Fruit fly (Drosophila melanogaster) whole organism, embryonic: ENCODE measurements around the gene CG33946.

ENCODE experiments used
- B-H1 ChIP-seq: fragments of 200-800 bp; sonication (Bioruptor generic); IDR thresholded peaks from 3 replicates; pipeline ENCODE4 v1.3.6; 2022; ENCODE audit warnings: missing biosample characterization, missing genetic modification characterization
- CG10366 ChIP-seq: fragments of 200-800 bp; sonication (Bioruptor generic); IDR thresholded peaks from 2 replicates; pipeline ENCODE4 v1.3.6; 2022; ENCODE audit warnings: missing biosample characterization, missing genetic modification characterization
- CG13123 ChIP-seq: fragments of 200-800 bp; sonication (Bioruptor generic); optimal IDR thresholded peaks from 2 replicates; lab custom pipeline; 2016; ENCODE audit warnings: missing biosample characterization, missing genetic modification characterization
- CG14965 ChIP-seq: fragments of 200-800 bp; sonication (Bioruptor generic); optimal IDR thresholded peaks from 2 replicates; lab custom pipeline; 2016; ENCODE audit warnings: missing biosample characterization, missing genetic modification characterization, borderline replicate concordance
- CG15696 ChIP-seq: fragments of 200-800 bp; sonication (Bioruptor generic); optimal IDR thresholded peaks from 2 replicates; lab custom pipeline; 2019; ENCODE audit warnings: missing biosample characterization, mild to moderate bottlenecking, missing genetic modification characterization, moderate library complexity
- CG16813 ChIP-seq: fragments of 200-800 bp; sonication (Bioruptor generic); IDR thresholded peaks from 3 replicates; pipeline ENCODE4 v1.3.6; 2022; ENCODE audit warnings: missing biosample characterization, missing genetic modification characterization; ENCODE audit not compliant: partially characterized antibody
- CG17328 ChIP-seq: fragments of 200-800 bp; sonication (Bioruptor generic); IDR thresholded peaks from 2 replicates; pipeline ENCODE4 v1.3.6; 2022; ENCODE audit warnings: missing biosample characterization, missing genetic modification characterization
- CG17361 ChIP-seq: fragments of 200-800 bp; sonication (Bioruptor generic); IDR thresholded peaks from 3 replicates; pipeline ENCODE4 v1.3.6; 2022; ENCODE audit warnings: missing biosample characterization, missing genetic modification characterization
- CG17912 ChIP-seq: fragments of 200-800 bp; sonication (Bioruptor generic); optimal IDR thresholded peaks from 2 replicates; lab custom pipeline; 2018; ENCODE audit warnings: missing biosample characterization, mild to moderate bottlenecking, missing genetic modification characterization
- CG1832 ChIP-seq: fragments of 200-800 bp; sonication (Bioruptor generic); optimal IDR thresholded peaks from 2 replicates; lab custom pipeline; 2017; ENCODE audit warnings: missing biosample characterization, mild to moderate bottlenecking, missing genetic modification characterization, inconsistent platforms
- CG18764 ChIP-seq: fragments of 200-800 bp; sonication (Bioruptor generic); optimal IDR thresholded peaks from 3 replicates; lab custom pipeline; 2016; ENCODE audit warnings: missing biosample characterization, missing genetic modification characterization
- CG3065 ChIP-seq: fragments of 200-800 bp; sonication (Bioruptor generic); optimal IDR thresholded peaks from 2 replicates; lab custom pipeline; 2016; ENCODE audit warnings: missing biosample characterization, missing genetic modification characterization
- CG33557 ChIP-seq: fragments of 200-800 bp; sonication (Bioruptor generic); optimal IDR thresholded peaks from 2 replicates; lab custom pipeline; 2019; ENCODE audit warnings: missing biosample characterization, mild to moderate bottlenecking, missing genetic modification characterization, moderate library complexity
- CG34376 ChIP-seq: fragments of 200-800 bp; sonication (Bioruptor generic); optimal IDR thresholded peaks from 2 replicates; lab custom pipeline; 2018; ENCODE audit warnings: missing biosample characterization, mild to moderate bottlenecking, missing genetic modification characterization
- CG4707 ChIP-seq: fragments of 200-800 bp; sonication (Bioruptor generic); optimal IDR thresholded peaks from 2 replicates; lab custom pipeline; 2018; ENCODE audit warnings: missing biosample characterization, mild to moderate bottlenecking, missing genetic modification characterization, moderate library complexity
- CG6175 ChIP-seq: fragments of 200-800 bp; sonication (Bioruptor generic); IDR thresholded peaks from 3 replicates; pipeline ENCODE4 v1.3.6; 2022; ENCODE audit warnings: missing biosample characterization, missing genetic modification characterization
- CG6791 ChIP-seq: fragments of 200-800 bp; sonication (Bioruptor generic); IDR thresholded peaks from 3 replicates; pipeline ENCODE4 v1.3.6; 2022; ENCODE audit warnings: missing biosample characterization, missing genetic modification characterization; ENCODE audit not compliant: partially characterized antibody
- CG7357 ChIP-seq: fragments of 200-800 bp; sonication (Bioruptor generic); IDR thresholded peaks from 3 replicates; pipeline ENCODE4 v1.3.6; 2022; ENCODE audit warnings: missing biosample characterization, missing genetic modification characterization
- CG9437 ChIP-seq: fragments of 200-800 bp; sonication (Bioruptor generic); optimal IDR thresholded peaks from 2 replicates; lab custom pipeline; 2018; ENCODE audit warnings: missing biosample characterization, mild to moderate bottlenecking, missing genetic modification characterization
- D19A ChIP-seq: fragments of 200-800 bp; optimal IDR thresholded peaks from 3 replicates; lab custom pipeline; 2019; ENCODE audit warnings: missing biosample characterization, mild to moderate bottlenecking, missing genetic modification characterization, moderate library complexity
- Dp ChIP-seq: fragments of 200-800 bp; sonication (Bioruptor generic); optimal IDR thresholded peaks from 2 replicates; lab custom pipeline; 2018; ENCODE audit warnings: missing biosample characterization, mild to moderate bottlenecking, missing genetic modification characterization, moderate library complexity
- ERR ChIP-seq: fragments of 200-800 bp; sonication (Bioruptor generic); optimal IDR thresholded peaks from 2 replicates; lab custom pipeline; 2016; ENCODE audit warnings: missing biosample characterization, missing genetic modification characterization
- HLHmδ ChIP-seq: fragments of 200-800 bp; sonication (Bioruptor generic); optimal IDR thresholded peaks from 2 replicates; lab custom pipeline; 2018; ENCODE audit warnings: missing biosample characterization, mild to moderate bottlenecking, missing genetic modification characterization, moderate library complexity
- Hsf ChIP-seq: fragments of 200-800 bp; sonication (Bioruptor generic); optimal IDR thresholded peaks from 3 replicates; lab custom pipeline; 2016; ENCODE audit warnings: missing biosample characterization, missing genetic modification characterization
- MESR4 ChIP-seq: fragments of 200-800 bp; sonication (Bioruptor generic); optimal IDR thresholded peaks from 2 replicates; lab custom pipeline; 2018; ENCODE audit warnings: missing biosample characterization, mild to moderate bottlenecking, missing genetic modification characterization, moderate library complexity
- Rfx ChIP-seq: fragments of 200-800 bp; sonication (Bioruptor generic); IDR thresholded peaks from 2 replicates; pipeline ENCODE4 v1.3.6; 2022; ENCODE audit warnings: missing biosample characterization, missing genetic modification characterization
- Six4 ChIP-seq: fragments of 200-800 bp; sonication (Bioruptor generic); optimal IDR thresholded peaks from 2 replicates; lab custom pipeline; 2016; ENCODE audit warnings: missing biosample characterization, missing genetic modification characterization
- Stat92E ChIP-seq, 3 experiments: fragments of >200 bp in 2 of 3; fragments of 200-800 bp in 1 of 3; sonication (Bioruptor generic) in 1 of 3; optimal IDR thresholded peaks; 2 replicates each; lab custom pipeline; 2017 to 2019; ENCODE audit warnings: missing biosample characterization in 3 of 3, missing genetic modification characterization in 3 of 3, mild to moderate bottlenecking in 1 of 3, moderate library complexity in 1 of 3
- ap ChIP-seq: fragments of 200-800 bp; sonication (Bioruptor generic); IDR thresholded peaks from 2 replicates; pipeline ENCODE4 v1.3.6; 2022; ENCODE audit warnings: missing biosample characterization, missing genetic modification characterization
- ems ChIP-seq: fragments of 200-800 bp; sonication (Bioruptor generic); optimal IDR thresholded peaks from 3 replicates; lab custom pipeline; 2016; ENCODE audit warnings: missing biosample characterization, missing genetic modification characterization
- fd102C ChIP-seq: fragments of 200-800 bp; sonication (Bioruptor generic); optimal IDR thresholded peaks from 2 replicates; lab custom pipeline; 2018; ENCODE audit warnings: missing biosample characterization, mild to moderate bottlenecking, missing genetic modification characterization, moderate library complexity
- gfzf ChIP-seq: fragments of 200-800 bp; sonication (Bioruptor generic); optimal IDR thresholded peaks from 2 replicates; lab custom pipeline; 2016; ENCODE audit warnings: missing biosample characterization, mild to moderate bottlenecking, missing genetic modification characterization, moderate library complexity
- insv ChIP-seq, 2 experiments: fragments of 200-800 bp; sonication (Bioruptor generic); optimal IDR thresholded peaks; 3 replicates each; lab custom pipeline; 2016 to 2018; ENCODE audit warnings: missing biosample characterization in 2 of 2, missing genetic modification characterization in 2 of 2
- jumu ChIP-seq: fragments of 200-800 bp; sonication (Bioruptor generic); optimal IDR thresholded peaks from 3 replicates; lab custom pipeline; 2016; ENCODE audit warnings: missing biosample characterization, missing genetic modification characterization
- kah ChIP-seq: fragments of 200-800 bp; sonication (Bioruptor generic); optimal IDR thresholded peaks from 2 replicates; lab custom pipeline; 2018; ENCODE audit warnings: missing biosample characterization, mild to moderate bottlenecking, missing genetic modification characterization
- lola ChIP-seq, 3 experiments: fragments of >200 bp in 2 of 3; fragments of 200-800 bp in 1 of 3; sonication (Bioruptor generic) in 1 of 3; optimal IDR thresholded peaks; 2 replicates each; lab custom pipeline; 2017 to 2019; ENCODE audit warnings: missing biosample characterization in 3 of 3, missing genetic modification characterization in 3 of 3, mild to moderate bottlenecking in 1 of 3, moderate library complexity in 1 of 3
- pros ChIP-seq: fragments of 200-800 bp; sonication (Bioruptor generic); optimal IDR thresholded peaks from 3 replicates; lab custom pipeline; 2019; ENCODE audit warnings: missing biosample characterization, mild to moderate bottlenecking, missing genetic modification characterization, moderate library complexity
- sens ChIP-seq: fragments of 200-800 bp; sonication (Bioruptor generic); peaks from one replicate; lab custom pipeline; 2016; ENCODE audit warnings: missing biosample characterization, missing genetic modification characterization
- sim ChIP-seq: fragments of 200-800 bp; sonication (Bioruptor generic); IDR thresholded peaks from 2 replicates; pipeline ENCODE4 v1.3.6; 2022; ENCODE audit warnings: missing biosample characterization, missing genetic modification characterization
- sisA ChIP-seq: fragments of 200-800 bp; sonication (Bioruptor generic); IDR thresholded peaks from 2 replicates; pipeline ENCODE4 v1.3.6; 2022; ENCODE audit warnings: missing biosample characterization, missing genetic modification characterization
- sob ChIP-seq: fragments of 200-800 bp; sonication (Bioruptor generic); IDR thresholded peaks from 2 replicates; pipeline ENCODE4 v1.3.6; 2022; ENCODE audit warnings: missing biosample characterization, missing genetic modification characterization
- vnd ChIP-seq: fragments of 200-800 bp; sonication (Bioruptor generic); IDR thresholded peaks from 3 replicates; pipeline ENCODE4 v1.3.6; 2022; ENCODE audit warnings: missing biosample characterization, missing genetic modification characterization; ENCODE audit not compliant: partially characterized antibody

The CG33946 gene

DNA sequence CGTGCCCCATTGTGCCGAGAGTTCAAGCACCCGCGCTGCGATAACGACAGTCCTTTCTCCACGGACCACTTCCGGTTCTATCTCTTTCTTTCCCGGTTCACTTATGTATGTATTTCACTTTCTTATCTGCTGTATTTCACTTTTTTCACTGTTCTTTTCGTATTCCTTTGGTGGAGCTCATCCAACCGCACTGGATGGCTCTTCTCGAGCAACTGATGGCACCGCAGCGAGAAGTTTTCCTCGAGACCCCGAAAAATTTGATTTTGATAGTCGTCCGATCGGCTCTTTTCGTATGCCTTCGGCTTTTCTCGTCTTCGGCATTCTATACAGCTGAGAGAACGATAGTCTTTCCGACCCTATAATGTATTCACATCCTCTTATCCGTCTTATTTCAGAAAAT lies 2.6 kb upstream of the CG33946 start, which contains the start of gene LanA (continued):
- TF ChIP-seq CG6791 (GFP tag; lab: Robert Waterston, UW) (peak; percentile 52; the same call in 1 of the 3 replicates), CG1832 (GFP tag; lab: Kevin White, UChicago) (peak; percentile 15), HLHmδ (GFP tag; lab: Kevin White, UChicago) (peak; percentile 75), CG15696 (peak; percentile 9), fd102C (GFP tag; lab: Kevin White, UChicago) (peak; percentile 60), Hsf (no peak), Stat92E (GFP tag; optimal IDR thresholded peaks at IDR 0.05; lab: Kevin White, UChicago) (no peak), CG7357 (GFP tag; lab: Robert Waterston, UW) (no peak), CG17912 (GFP tag; lab: Kevin White, UChicago) (peak; percentile 16), CG33557 (GFP tag; lab: Kevin White, UChicago) (peak; percentile 12), Dp (GFP tag; lab: Kevin White, UChicago) (no peak), lola (GFP tag; optimal IDR thresholded peaks at IDR 0.05; lab: Kevin White, UChicago) (no peak), jumu (GFP tag; lab: Kevin White, UChicago) (no peak), Six4 (GFP tag; lab: Kevin White, UChicago) (no peak), vnd (no peak), CG4707 (GFP tag; lab: Kevin White, UChicago) (peak; percentile 7), CG16813 (GFP tag; lab: Robert Waterston, UW) (0 out of 3 replicates have a peak, but pooled peaks have one; percentile 11), MESR4 (GFP tag; lab: Kevin White, UChicago) (peak; percentile 24), CG10366 (GFP tag; lab: Robert Waterston, UW) (no peak), CG34376 (peak; percentile 61), CG18764 (no peak), sob (peak; percentile 46; the same call in 1 of the 2 replicates), CG17361 (GFP tag; lab: Robert Waterston, UW) (no peak), insv (GFP tag; optimal IDR thresholded peaks at IDR 0.05; lab: Kevin White, UChicago) (peak in 1 of 2 experiments; percentile 3), Rfx (GFP tag; lab: Robert Waterston, UW) (peak; percentile 30; the same call in 1 of the 2 replicates), CG6175 (0 out of 3 replicates have a peak, but pooled peaks have one; percentile 8), CG9437 (GFP tag; lab: Kevin White, UChicago) (no peak), pros (GFP tag; lab: Kevin White, UChicago) (peak; percentile 44), D19A (tag; lab: Kevin White, UChicago) (no peak), CG17328 (GFP tag; lab: Robert Waterston, UW) (peak; percentile 16; the same call in 1 of the 2 replicates), kah (GFP tag; lab: Kevin White, UChicago) (peak; percentile 27), sisA (GFP tag; lab: Robert Waterston, UW) (no peak), ems (GFP tag; lab: Kevin White, UChicago) (no peak), CG14965 (GFP tag; lab: Kevin White, UChicago) (no peak), CG13123 (GFP tag; lab: Kevin White, UChicago) (no peak), ERR (GFP tag; lab: Kevin White, UChicago) (peak; percentile 11), sim (GFP tag; lab: Robert Waterston, UW) (no peak), B-H1 (no peak), gfzf (GFP tag; lab: Kevin White, UChicago) (no peak), sens (GFP tag; lab: Kevin White, UChicago) (peak; percentile 67), ap (no peak), CG3065 (GFP tag; lab: Kevin White, UChicago) (no peak)
